Worm (Caenorhabditis elegans) whole organism, mixed stage, embryonic: ENCODE data around the gene nhr-223.
"Not testable (repeated sequence)": the region's sequence is repeated elsewhere in the genome, so short reads cannot be mapped to it uniquely, and the experiment has no call there.

ENCODE experiments used
- elt-3 ChIP-seq: fragments of 150-350 bp; optimal IDR thresholded peaks from 2 replicates; lab custom pipeline; 2014; ENCODE audit warnings: missing biosample characterization, missing genetic modification characterization
- nhr-237 ChIP-seq: fragments of 150-350 bp; optimal IDR thresholded peaks from 2 replicates; lab custom pipeline; 2014; ENCODE audit warnings: missing biosample characterization, missing genetic modification characterization
- nhr-28 ChIP-seq: fragments of 150-350 bp; optimal IDR thresholded peaks from 2 replicates; lab custom pipeline; 2014; ENCODE audit warnings: missing biosample characterization, missing genetic modification characterization
- nhr-76 ChIP-seq: sonication (generic microtip); optimal IDR thresholded peaks from 2 replicates; lab custom pipeline; 2017; ENCODE audit warnings: missing biosample characterization, missing genetic modification characterization
- pha-4 ChIP-seq: fragments of 150-350 bp; optimal IDR thresholded peaks from 2 replicates; lab custom pipeline; 2018; ENCODE audit warnings: missing biosample characterization, missing genetic modification reagents, missing genetic modification characterization
- snpc-4 ChIP-seq: fragments of 150-350 bp; optimal IDR thresholded peaks from 2 replicates; lab custom pipeline; 2014; ENCODE audit warnings: missing biosample characterization, missing genetic modification characterization
- tbx-8 ChIP-seq: fragments of 200-800 bp; sonication (Bioruptor generic); optimal IDR thresholded peaks from 2 replicates; lab custom pipeline; 2018; ENCODE audit warnings: mild to moderate bottlenecking, missing genetic modification characterization, moderate library complexity, missing compliant biosample characterization
- unc-39 ChIP-seq: fragments of 150-350 bp; optimal IDR thresholded peaks from 2 replicates; lab custom pipeline; 2014; ENCODE audit warnings: missing biosample characterization, missing genetic modification characterization
- unc-62 ChIP-seq: fragments of 150-350 bp; optimal IDR thresholded peaks from 2 replicates; lab custom pipeline; 2014; ENCODE audit warnings: missing biosample characterization, missing genetic modification reagents, missing genetic modification characterization

- TF ChIP-seq pha-4 (tag; lab: Kevin White, UChicago); tbx-8 (GFP tag; lab: Kevin White, UChicago); unc-39; snpc-4 (tag; lab: Kevin White, UChicago); unc-62 (GFP tag; lab: Kevin White, UChicago); nhr-76 (tag; lab: Kevin White, UChicago); nhr-28 (tag; lab: Kevin White, UChicago); elt-3 (tag; lab: Kevin White, UChicago); nhr-237 (tag; lab: Kevin White, UChicago): not testable (repeated sequence)
Observed at ce11 chrV:15811982-15812381, 15.8 kb downstream of the nhr-223 start, which contains the start of gene nhr-282.
